Worm (Caenorhabditis elegans) whole organism, L2 larva: ENCODE measurements around the gene C16A11.2.

ENCODE experiments used
- lin-11 ChIP-seq: fragments of 150-350 bp; sonication (generic microtip); optimal IDR thresholded peaks from 2 replicates; lab custom pipeline; 2014; ENCODE audit warnings: missing biosample characterization, missing genetic modification characterization, inconsistent platforms, mixed read lengths
- snpc-4 ChIP-seq: fragments of 150-350 bp; optimal IDR thresholded peaks from 2 replicates; lab custom pipeline; 2014; ENCODE audit warnings: missing biosample characterization, missing genetic modification characterization

DNA sequence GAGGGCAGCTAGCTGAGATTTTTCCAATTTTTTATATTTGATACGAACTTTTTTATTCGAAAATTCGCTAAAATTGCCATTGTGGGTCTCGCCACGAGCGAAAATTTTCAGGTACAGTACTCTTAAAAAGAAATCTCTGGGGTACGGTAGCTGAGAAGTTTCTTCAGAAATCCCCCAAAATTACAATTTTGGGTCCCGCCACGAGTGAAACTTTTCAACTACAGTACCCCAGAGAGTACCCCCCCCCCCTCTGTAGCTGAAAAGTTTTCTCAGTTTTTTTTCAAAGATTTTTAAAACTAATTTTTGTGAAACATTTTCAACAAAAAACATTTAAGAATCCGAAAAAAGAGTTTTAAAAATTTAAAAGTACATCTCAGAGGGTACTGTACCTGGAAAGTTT lies 7.0 kb downstream of the C16A11.2 start:
- no peak for TF ChIP-seq snpc-4 (tag; lab: Kevin White, UChicago)
- no peak for TF ChIP-seq lin-11 (tag; lab: Kevin White, UChicago)
